Fruit fly (Drosophila melanogaster): ENCODE measurements around the gene CG43083.

CG43083 gene

DNA sequence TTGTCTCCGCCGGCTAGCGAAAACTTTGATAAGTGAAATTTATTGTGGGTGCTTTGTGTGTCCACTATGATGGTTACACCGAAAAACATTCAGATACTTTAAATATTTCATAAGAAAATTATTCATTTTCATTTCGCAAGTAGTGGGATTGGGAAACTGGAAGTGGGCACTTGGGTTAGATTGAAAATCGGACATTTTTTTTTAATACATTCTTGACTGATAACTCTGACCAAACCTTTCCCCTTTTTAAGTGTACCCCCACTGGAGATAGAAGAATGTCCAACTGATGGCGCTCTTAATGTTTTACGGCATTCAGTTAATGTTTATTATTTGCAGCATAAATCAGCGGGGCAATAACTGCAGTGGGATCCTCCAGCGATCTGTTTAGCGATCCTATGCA lies 29.3 kb downstream of the CG43083 start (continued):
- TF ChIP-seq CG13894 (tag; optimal IDR thresholded peaks at IDR 0.05) (no peak), CG2120 (GFP tag; optimal IDR thresholded peaks at IDR 0.05) (peak; percentile 18), bsh (GFP tag; optimal IDR thresholded peaks at IDR 0.05) (peak in 1 of 2 experiments; percentile 33), bigmax (GFP tag; optimal IDR thresholded peaks at IDR 0.05) (no peak), CG18764 (GFP tag; optimal IDR thresholded peaks at IDR 0.05) (no peak), lbe (GFP tag; optimal IDR thresholded peaks at IDR 0.05) (no peak), CG4404 (GFP tag; IDR thresholded peaks at IDR 0.05) (no peak), Sox102F (GFP tag; optimal IDR thresholded peaks at IDR 0.05) (peak; percentile 32), CG13624 (GFP tag; optimal IDR thresholded peaks at IDR 0.05) (no peak), CG31224 (GFP tag; IDR thresholded peaks at IDR 0.05) (no peak), CG8924 (tag; optimal IDR thresholded peaks at IDR 0.05) (peak; percentile 1), hth (optimal IDR thresholded peaks at IDR 0.05) (no peak), CG12769 (tag; optimal IDR thresholded peaks at IDR 0.05) (no peak), CG31441 (GFP tag; IDR thresholded peaks at IDR 0.05) (0 out of 2 replicates have a peak, but pooled peaks have one; percentile 12), CG11504 (tag; optimal IDR thresholded peaks at IDR 0.05) (peak; percentile 32), Ssrp (tag; optimal IDR thresholded peaks at IDR 0.05) (peak; percentile 22), scrt (GFP tag; optimal IDR thresholded peaks at IDR 0.05) (no peak), Atf6 (GFP tag; IDR thresholded peaks at IDR 0.05) (no peak), Myb (GFP tag; optimal IDR thresholded peaks at IDR 0.05) (no peak), CG17829 (tag; optimal IDR thresholded peaks at IDR 0.05) (no peak), H15 (GFP tag; IDR thresholded peaks at IDR 0.05) (no peak), sens (GFP tag) (peak; percentile 70), vfl (GFP tag; optimal IDR thresholded peaks at IDR 0.05) (no peak), CrebB (tag; optimal IDR thresholded peaks at IDR 0.05) (no peak), row (GFP tag; IDR thresholded peaks at IDR 0.05) (peak; percentile 46; the same call in 2 of the 3 replicates), CG6254 (GFP tag; optimal IDR thresholded peaks at IDR 0.05) (no peak), CG15269 (tag; optimal IDR thresholded peaks at IDR 0.05) (peak; percentile 12), MESR4 (GFP tag; optimal IDR thresholded peaks at IDR 0.05) (no peak), aop (GFP tag; IDR thresholded peaks at IDR 0.05) (no peak), CG33213 (GFP tag; optimal IDR thresholded peaks at IDR 0.05) (no peak), CG12104 (GFP tag; optimal IDR thresholded peaks at IDR 0.05) (no peak), phol (tag; optimal IDR thresholded peaks at IDR 0.05) (peak; percentile 18), CG10209 (GFP tag; optimal IDR thresholded peaks at IDR 0.05) (no peak), ind (GFP tag; optimal IDR thresholded peaks at IDR 0.05) (peak; percentile 6), CG12391 (tag; optimal IDR thresholded peaks at IDR 0.05) (peak; percentile 9), hb (GFP tag; IDR thresholded peaks at IDR 0.05; ENCODE audit: partially characterized antibody) (no peak), Hr51 (GFP tag; optimal IDR thresholded peaks at IDR 0.05) (peak in 1 of 2 experiments; percentile 10), Ets65A (GFP tag) (peak; percentile 94), Nf-YC (tag; optimal IDR thresholded peaks at IDR 0.05) (no peak), CG10267 (tag; optimal IDR thresholded peaks at IDR 0.05) (no peak), CG13775 (GFP tag; optimal IDR thresholded peaks at IDR 0.05) (no peak), Deaf1 (tag; optimal IDR thresholded peaks at IDR 0.05) (no peak), CG3838 (GFP tag; optimal IDR thresholded peaks at IDR 0.05) (no peak), nerfin-1 (tag; optimal IDR thresholded peaks at IDR 0.05) (no peak), CG34224 (GFP tag; IDR thresholded peaks at IDR 0.05; ENCODE audit: partially characterized antibody) (no peak), tap (tag; optimal IDR thresholded peaks at IDR 0.05) (no peak), unpg (GFP tag; optimal IDR thresholded peaks at IDR 0.05) (peak; percentile 17), CG14710 (tag; optimal IDR thresholded peaks at IDR 0.05) (peak; percentile 6), ci (GFP tag; IDR thresholded peaks at IDR 0.05) (peak; percentile 56; the same call in 1 of the 3 replicates), CG16815 (GFP tag; optimal IDR thresholded peaks at IDR 0.05) (no peak), Blimp-1 (GFP tag; optimal IDR thresholded peaks at IDR 0.05) (peak; percentile 25)
